Worm (Caenorhabditis elegans): Measurements from ENCODE around the gene ugt-35.

DNA sequence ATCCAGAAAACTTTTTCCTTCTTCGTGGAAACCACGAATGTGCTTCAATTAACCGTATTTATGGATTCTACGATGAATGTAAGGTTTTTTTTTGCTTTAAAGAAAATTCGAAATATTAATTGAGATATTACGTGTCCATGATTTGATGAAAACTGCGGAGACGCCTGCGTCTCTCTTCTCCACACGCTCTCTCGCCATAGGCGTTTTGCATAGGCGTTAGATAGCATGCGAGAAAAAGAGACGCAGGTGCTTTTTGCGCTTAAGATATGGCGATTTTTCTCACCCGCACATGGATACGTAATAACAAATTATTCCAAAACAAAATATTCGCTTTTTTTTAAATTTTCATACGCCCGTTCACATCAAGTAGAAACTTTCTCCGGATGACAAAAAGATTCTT, 29.4 kb upstream of the ugt-35 start:
- no peak for TF ChIP-seq nhr-20 (tag; optimal IDR thresholded peaks at IDR 0.05)
- no peak for TF ChIP-seq snpc-4 (tag; optimal IDR thresholded peaks at IDR 0.05)
- no peak for TF ChIP-seq skn-1 (tag; optimal IDR thresholded peaks at IDR 0.05)
- no peak for TF ChIP-seq lin-14 (GFP tag; optimal IDR thresholded peaks at IDR 0.05)
- no peak for TF ChIP-seq unc-62 (GFP tag; optimal IDR thresholded peaks at IDR 0.05)
- no peak for TF ChIP-seq aha-1 (tag; optimal IDR thresholded peaks at IDR 0.05)
- no peak for TF ChIP-seq irx-1 (tag; optimal IDR thresholded peaks at IDR 0.05)
- no peak for TF ChIP-seq ceh-90 (tag; optimal IDR thresholded peaks at IDR 0.05)
- no peak for TF ChIP-seq lsy-2 (tag; optimal IDR thresholded peaks at IDR 0.05)
